Fruit fly (Drosophila melanogaster) whole organism, embryonic: ENCODE results near the gene CG14227.
A peak's percentile ranks its signal among the peaks of the same experiment; 100 is the strongest.

Source experiments
- Bteb2 ChIP-seq: fragments of 200-800 bp; sonication (Bioruptor generic); optimal IDR thresholded peaks from 2 replicates; lab custom pipeline; 2016; ENCODE audit warnings: missing biosample characterization, missing genetic modification characterization
- CG11247 ChIP-seq: fragments of 200-800 bp; sonication (Bioruptor generic); IDR thresholded peaks from 2 replicates; pipeline ENCODE4 v1.3.6; 2022; ENCODE audit warnings: missing biosample characterization, missing genetic modification characterization
- CG14441 ChIP-seq: fragments of 200-800 bp; sonication (Bioruptor generic); IDR thresholded peaks from 2 replicates; pipeline ENCODE4 v1.3.6; 2022; ENCODE audit warnings: missing biosample characterization, missing genetic modification characterization
- CG16815 ChIP-seq: fragments of 200-800 bp; sonication (Bioruptor generic); optimal IDR thresholded peaks from 3 replicates; lab custom pipeline; 2017; ENCODE audit warnings: missing biosample characterization, mild to moderate bottlenecking, missing genetic modification characterization
- CG17385 ChIP-seq: fragments of 200-800 bp; sonication (Bioruptor generic); optimal IDR thresholded peaks from 3 replicates; lab custom pipeline; 2018; ENCODE audit warnings: missing biosample characterization, mild to moderate bottlenecking, missing genetic modification characterization
- CG2199 ChIP-seq: fragments of 200-800 bp; sonication (Bioruptor generic); IDR thresholded peaks from 3 replicates; pipeline ENCODE4 v1.3.6; 2022; ENCODE audit warnings: missing biosample characterization, missing genetic modification characterization
- CG2712 ChIP-seq: fragments of 200-800 bp; optimal IDR thresholded peaks from 3 replicates; lab custom pipeline; 2019; ENCODE audit warnings: missing biosample characterization, mild to moderate bottlenecking, missing genetic modification characterization, moderate library complexity
- CG31224 ChIP-seq: fragments of 200-800 bp; sonication (Bioruptor generic); IDR thresholded peaks from 2 replicates; pipeline ENCODE4 v1.3.6; 2022; ENCODE audit warnings: missing biosample characterization, missing genetic modification characterization
- CG34422 ChIP-seq: fragments of 200-800 bp; sonication (Bioruptor generic); IDR thresholded peaks from 3 replicates; pipeline ENCODE4 v1.3.6; 2022; ENCODE audit warnings: missing biosample characterization, missing genetic modification characterization
- CG5180 ChIP-seq: fragments of 200-800 bp; sonication (Bioruptor generic); optimal IDR thresholded peaks from 3 replicates; lab custom pipeline; 2017; ENCODE audit warnings: missing biosample characterization, missing genetic modification characterization, mild to moderate bottlenecking, moderate library complexity, missing genetic modification reagents
- CG5953 ChIP-seq: fragments of 200-800 bp; sonication (Bioruptor generic); IDR thresholded peaks from 2 replicates; pipeline ENCODE4 v1.3.6; 2022; ENCODE audit warnings: missing biosample characterization, missing genetic modification characterization
- CG6272 ChIP-seq: fragments of 200-800 bp; sonication (Bioruptor generic); IDR thresholded peaks from 2 replicates; pipeline ENCODE4 v1.3.6; 2022; ENCODE audit warnings: missing biosample characterization, missing genetic modification characterization
- CG7786 ChIP-seq: fragments of 200-800 bp; sonication (Bioruptor generic); optimal IDR thresholded peaks from 2 replicates; lab custom pipeline; 2016; ENCODE audit warnings: missing biosample characterization, missing genetic modification characterization
- CG7963 ChIP-seq: fragments of 200-800 bp; sonication (Bioruptor generic); IDR thresholded peaks from 3 replicates; pipeline ENCODE4 v1.3.6; 2022; ENCODE audit warnings: missing biosample characterization, missing genetic modification characterization; ENCODE audit not compliant: partially characterized antibody
- CG8765 ChIP-seq: fragments of 200-800 bp; sonication (Bioruptor generic); IDR thresholded peaks from 2 replicates; pipeline ENCODE4 v1.3.6; 2022; ENCODE audit warnings: missing biosample characterization, missing genetic modification characterization
- CG9727 ChIP-seq: fragments of 200-800 bp; sonication (Bioruptor generic); optimal IDR thresholded peaks from 3 replicates; lab custom pipeline; 2017; ENCODE audit warnings: missing biosample characterization, mild to moderate bottlenecking, missing genetic modification characterization
- CHES-1-like ChIP-seq: fragments of 200-800 bp; sonication (Bioruptor generic); optimal IDR thresholded peaks from 2 replicates; lab custom pipeline; 2016; ENCODE audit warnings: missing biosample characterization, missing genetic modification characterization
- Dll ChIP-seq: fragments of 200-800 bp; sonication (Bioruptor generic); IDR thresholded peaks from 4 replicates; pipeline ENCODE4 v1.3.6; 2022; ENCODE audit warnings: missing biosample characterization, missing genetic modification characterization; ENCODE audit not compliant: partially characterized antibody
- Hsf ChIP-seq: fragments of 200-800 bp; sonication (Bioruptor generic); optimal IDR thresholded peaks from 3 replicates; lab custom pipeline; 2016; ENCODE audit warnings: missing biosample characterization, missing genetic modification characterization
- Mad ChIP-seq: fragments of 200-800 bp; sonication (Bioruptor generic); optimal IDR thresholded peaks from 2 replicates; lab custom pipeline; 2016; ENCODE audit warnings: missing biosample characterization, missing genetic modification characterization
- Med ChIP-seq: fragments of 200-800 bp; sonication (Bioruptor generic); peaks from one replicate; lab custom pipeline; 2016; ENCODE audit warnings: missing biosample characterization, missing genetic modification characterization, mild to moderate bottlenecking, inconsistent platforms, moderate library complexity
- NfI ChIP-seq: fragments of 200-800 bp; sonication (Bioruptor generic); optimal IDR thresholded peaks from 3 replicates; lab custom pipeline; 2018; ENCODE audit warnings: missing biosample characterization, mild to moderate bottlenecking, missing genetic modification characterization, moderate library complexity
- Pdp1 ChIP-seq, 2 experiments: fragments of 200-800 bp; sonication (Bioruptor generic); optimal IDR thresholded peaks; 3 replicates each; lab custom pipeline; 2016; ENCODE audit warnings: missing biosample characterization in 2 of 2, missing genetic modification characterization in 2 of 2, mild to moderate bottlenecking in 1 of 2, moderate library complexity in 1 of 2
- Side ChIP-seq: fragments of 200-800 bp; sonication (Bioruptor generic); optimal IDR thresholded peaks from 2 replicates; lab custom pipeline; 2016; ENCODE audit warnings: missing biosample characterization, missing genetic modification characterization
- Sry-δ ChIP-seq: fragments of 200-800 bp; sonication (Bioruptor generic); optimal IDR thresholded peaks from 2 replicates; lab custom pipeline; 2016; ENCODE audit warnings: missing biosample characterization, missing genetic modification characterization
- Tbp ChIP-seq: fragments of >200 bp; optimal IDR thresholded peaks from 2 replicates; lab custom pipeline; 2018; ENCODE audit warnings: missing biosample characterization, missing genetic modification characterization
- Usf ChIP-seq: fragments of 200-800 bp; sonication (Bioruptor generic); optimal IDR thresholded peaks from 2 replicates; lab custom pipeline; 2017; ENCODE audit warnings: missing genotype, missing biosample characterization, missing genetic modification characterization
- ac ChIP-seq: fragments of 200-800 bp; sonication (Bioruptor generic); optimal IDR thresholded peaks from 3 replicates; lab custom pipeline; 2017; ENCODE audit warnings: missing biosample characterization, mild to moderate bottlenecking, missing genetic modification characterization
- ato ChIP-seq: fragments of 200-800 bp; sonication (Bioruptor generic); IDR thresholded peaks from 2 replicates; pipeline ENCODE4 v1.3.6; 2022; ENCODE audit warnings: missing biosample characterization, missing genetic modification characterization; ENCODE audit not compliant: partially characterized antibody
- bab2 ChIP-seq: fragments of 200-800 bp; sonication (Bioruptor generic); optimal IDR thresholded peaks from 2 replicates; lab custom pipeline; 2016; ENCODE audit warnings: missing biosample characterization, missing genetic modification characterization
- dysf ChIP-seq: fragments of 200-800 bp; sonication (Bioruptor generic); IDR thresholded peaks from 3 replicates; pipeline ENCODE4 v1.3.6; 2022; ENCODE audit warnings: missing biosample characterization, missing genetic modification characterization
- fd3F ChIP-seq: fragments of 200-800 bp; sonication (Bioruptor generic); optimal IDR thresholded peaks from 2 replicates; lab custom pipeline; 2018; ENCODE audit warnings: missing biosample characterization, mild to moderate bottlenecking, missing genetic modification characterization, moderate library complexity
- fd64A ChIP-seq: fragments of 200-800 bp; sonication (Bioruptor generic); optimal IDR thresholded peaks from 3 replicates; lab custom pipeline; 2018; ENCODE audit warnings: missing biosample characterization, mild to moderate bottlenecking, missing genetic modification characterization
- fru ChIP-seq: fragments of >200 bp; optimal IDR thresholded peaks from 2 replicates; lab custom pipeline; 2017
- gfzf ChIP-seq: fragments of 200-800 bp; sonication (Bioruptor generic); optimal IDR thresholded peaks from 2 replicates; lab custom pipeline; 2016; ENCODE audit warnings: missing biosample characterization, mild to moderate bottlenecking, missing genetic modification characterization, moderate library complexity
- gt ChIP-seq: fragments of 200-800 bp; sonication (Bioruptor generic); IDR thresholded peaks from 2 replicates; pipeline ENCODE4 v1.3.6; 2022; ENCODE audit warnings: missing biosample characterization, missing genetic modification characterization
- lola ChIP-seq, 3 experiments: fragments of >200 bp in 2 of 3; fragments of 200-800 bp in 1 of 3; sonication (Bioruptor generic) in 1 of 3; optimal IDR thresholded peaks; 2 replicates each; lab custom pipeline; 2017 to 2019; ENCODE audit warnings: missing biosample characterization in 3 of 3, missing genetic modification characterization in 3 of 3, mild to moderate bottlenecking in 1 of 3, moderate library complexity in 1 of 3
- mld ChIP-seq: fragments of 200-800 bp; sonication (Bioruptor generic); IDR thresholded peaks from 3 replicates; pipeline ENCODE4 v1.3.6; 2022; ENCODE audit warnings: missing biosample characterization, missing genetic modification characterization; ENCODE audit not compliant: partially characterized antibody
- nmo ChIP-seq: fragments of 200-800 bp; sonication (Bioruptor generic); optimal IDR thresholded peaks from 2 replicates; lab custom pipeline; 2018; ENCODE audit warnings: missing biosample characterization, mild to moderate bottlenecking, missing genetic modification characterization, moderate library complexity
- org-1 ChIP-seq: fragments of 200-800 bp; sonication (Bioruptor generic); optimal IDR thresholded peaks from 2 replicates; lab custom pipeline; 2017; ENCODE audit warnings: missing biosample characterization, missing genetic modification characterization
- otp ChIP-seq: fragments of 200-800 bp; sonication (Bioruptor generic); IDR thresholded peaks from 3 replicates; pipeline ENCODE4, ENCODE4 v1.3.6; 2022; ENCODE audit warnings: missing biosample characterization, missing genetic modification characterization
- peb ChIP-seq: fragments of 200-800 bp; sonication (Bioruptor generic); IDR thresholded peaks from 2 replicates; pipeline ENCODE4 v1.3.6; 2022; ENCODE audit warnings: missing biosample characterization, missing genetic modification characterization
- pnt ChIP-seq: fragments of 200-800 bp; sonication (Bioruptor generic); optimal IDR thresholded peaks from 3 replicates; lab custom pipeline; 2016; ENCODE audit warnings: missing biosample characterization, missing genetic modification characterization
- prd ChIP-seq, 3 experiments: fragments of >200 bp in 2 of 3; fragments of 200-800 bp in 1 of 3; sonication (Bioruptor generic) in 1 of 3; optimal IDR thresholded peaks in 2 of 3; IDR thresholded peaks in 1 of 3; 2 replicates in 2 of 3; 3 replicates in 1 of 3; pipeline versions ENCODE4 v1.3.6 to Lab custom; 2017 to 2022; ENCODE audit warnings: missing biosample characterization in 1 of 3, missing genetic modification characterization in 1 of 3
- sisA ChIP-seq: fragments of 200-800 bp; sonication (Bioruptor generic); IDR thresholded peaks from 2 replicates; pipeline ENCODE4 v1.3.6; 2022; ENCODE audit warnings: missing biosample characterization, missing genetic modification characterization
- stc ChIP-seq: fragments of 200-800 bp; sonication (Bioruptor generic); IDR thresholded peaks from 2 replicates; pipeline ENCODE4 v1.3.6; 2022; ENCODE audit warnings: missing biosample characterization, missing genetic modification characterization
- unpg ChIP-seq: fragments of 200-800 bp; sonication (Bioruptor generic); optimal IDR thresholded peaks from 3 replicates; lab custom pipeline; 2018; ENCODE audit warnings: missing biosample characterization, mild to moderate bottlenecking, missing genetic modification characterization, moderate library complexity
- usp ChIP-seq: fragments of >200 bp; optimal IDR thresholded peaks from 2 replicates; lab custom pipeline; 2017; ENCODE audit warnings: missing biosample characterization, missing genetic modification characterization
- vnd ChIP-seq: fragments of 200-800 bp; sonication (Bioruptor generic); IDR thresholded peaks from 3 replicates; pipeline ENCODE4 v1.3.6; 2022; ENCODE audit warnings: missing biosample characterization, missing genetic modification characterization; ENCODE audit not compliant: partially characterized antibody

Gene CG14227

dm6 chrX:19651757-19652419 lies 36.9 kb downstream of the CG14227 start, which contains the start of the genes Ranbp21 and Elys (continued):
- TF ChIP-seq prd (optimal IDR thresholded peaks at IDR 0.05; lab: Kevin White, UChicago) (no peak), prd (GFP tag; IDR thresholded peaks at IDR 0.05; lab: Robert Waterston, UW) (peak; percentile 75), vnd (GFP tag; lab: Robert Waterston, UW) (0 out of 3 replicates have a peak, but pooled peaks have one; percentile 46), Pdp1 (GFP tag; optimal IDR thresholded peaks at IDR 0.05; lab: Kevin White, UChicago) (peak; percentile 44 to 61), Hsf (GFP tag; lab: Kevin White, UChicago) (peak; percentile 69), CG7786 (GFP tag; lab: Kevin White, UChicago) (peak; percentile 56), bab2 (GFP tag; lab: Kevin White, UChicago) (peak; percentile 68), dysf (peak; percentile 55), stc (GFP tag; lab: Robert Waterston, UW) (peak; percentile 47; the same call in 1 of the 2 replicates), peb (GFP tag; lab: Robert Waterston, UW) (no peak), Sry-δ (GFP tag; lab: Kevin White, UChicago) (peak; percentile 79), Bteb2 (GFP tag; lab: Kevin White, UChicago) (peak; percentile 30), gt (GFP tag; lab: Robert Waterston, UW) (no peak), CG11247 (GFP tag; lab: Robert Waterston, UW) (peak; percentile 38; the same call in 1 of the 2 replicates), org-1 (GFP tag; lab: Kevin White, UChicago) (no peak), Side (peak; percentile 43), CG34422 (peak; percentile 63), Mad (GFP tag; lab: Kevin White, UChicago) (peak; percentile 62), CG6272 (GFP tag; lab: Robert Waterston, UW) (peak; percentile 40; the same call in 1 of the 2 replicates), CG9727 (GFP tag; lab: Kevin White, UChicago) (peak; percentile 59), Dll (GFP tag; lab: Robert Waterston, UW) (peak; percentile 31; the same call in 1 of the 4 replicates), sisA (GFP tag; lab: Robert Waterston, UW) (peak; percentile 66), fru (no peak), CG17385 (GFP tag; lab: Kevin White, UChicago) (no peak), CG8765 (GFP tag; lab: Robert Waterston, UW) (peak; percentile 31; the same call in 1 of the 2 replicates), unpg (GFP tag; lab: Kevin White, UChicago) (no peak), gfzf (GFP tag; lab: Kevin White, UChicago) (peak; percentile 28), ac (no peak), CG7963 (GFP tag; lab: Robert Waterston, UW) (no peak), lola (GFP tag; optimal IDR thresholded peaks at IDR 0.05; lab: Kevin White, UChicago) (peak in 1 of 3 experiments; percentile 51), fd64A (GFP tag; lab: Kevin White, UChicago) (no peak), CG31224 (GFP tag; lab: Robert Waterston, UW) (peak; percentile 47; the same call in 1 of the 2 replicates), usp (GFP tag; lab: Kevin White, UChicago) (no peak), Tbp (no peak), CG2712 (tag; lab: Kevin White, UChicago) (no peak), otp (GFP tag; lab: Robert Waterston, UW) (no peak), NfI (GFP tag; lab: Kevin White, UChicago) (peak; percentile 27), nmo (GFP tag; lab: Kevin White, UChicago) (peak; percentile 72), fd3F (peak; percentile 3), pnt (GFP tag; lab: Kevin White, UChicago) (peak; percentile 62), ato (no peak), CG2199 (no peak), CHES-1-like (GFP tag; lab: Kevin White, UChicago) (peak; percentile 82), CG5180 (GFP tag; lab: Kevin White, UChicago) (no peak), CG16815 (GFP tag; lab: Kevin White, UChicago) (no peak), CG14441 (GFP tag; lab: Robert Waterston, UW) (peak; percentile 55; the same call in 1 of the 2 replicates), mld (GFP tag; lab: Robert Waterston, UW) (no peak), Med (GFP tag; lab: Kevin White, UChicago) (peak; percentile 91), CG5953 (no peak), Usf (GFP tag; lab: Kevin White, UChicago) (no peak)
